Worm (Caenorhabditis elegans) whole organism, L3 larva: ENCODE data around the gene F53C11.5.

ENCODE experiments used
- ceh-28 ChIP-seq: fragments of 150-350 bp; optimal IDR thresholded peaks from 2 replicates; lab custom pipeline; 2014; ENCODE audit warnings: missing biosample characterization, missing genetic modification reagents, missing genetic modification characterization
- elt-1 ChIP-seq: fragments of 150-350 bp; optimal IDR thresholded peaks from 2 replicates; lab custom pipeline; 2014; ENCODE audit warnings: missing biosample characterization, missing genetic modification characterization
- lin-15B ChIP-seq: fragments of 150-350 bp; optimal IDR thresholded peaks from 2 replicates; lab custom pipeline; 2014; ENCODE audit warnings: missing biosample characterization, missing genetic modification characterization
- nhr-11 ChIP-seq: fragments of 150-350 bp; optimal IDR thresholded peaks from 2 replicates; lab custom pipeline; 2014; ENCODE audit warnings: missing biosample characterization, missing genetic modification characterization
- nhr-25 ChIP-seq: sonication (generic microtip); optimal IDR thresholded peaks from 2 replicates; lab custom pipeline; 2017; ENCODE audit warnings: missing biosample characterization, missing genetic modification characterization
- nhr-43 ChIP-seq: sonication (generic microtip); optimal IDR thresholded peaks from 2 replicates; lab custom pipeline; 2016; ENCODE audit warnings: mild to moderate bottlenecking, missing genetic modification characterization, missing compliant biosample characterization; ENCODE audit not compliant: poor library complexity, severe bottlenecking
- nhr-77 ChIP-seq: fragments of 150-350 bp; optimal IDR thresholded peaks from 2 replicates; lab custom pipeline; 2014; ENCODE audit warnings: missing biosample characterization, missing genetic modification characterization
- unc-62 ChIP-seq: fragments of 150-350 bp; sonication (generic microtip); optimal IDR thresholded peaks from 4 replicates; lab custom pipeline; 2014; ENCODE audit warnings: missing biosample characterization, missing genetic modification reagents, missing genetic modification characterization
- ztf-11 ChIP-seq: fragments of 150-350 bp; optimal IDR thresholded peaks from 2 replicates; lab custom pipeline; 2014; ENCODE audit warnings: missing biosample characterization, missing genetic modification characterization

- no peak for TF ChIP-seq ceh-28 (tag; lab: Kevin White, UChicago)
- TF ChIP-seq lin-15B (tag; lab: Kevin White, UChicago), result no peak
- no peak for TF ChIP-seq elt-1
- TF ChIP-seq nhr-25, result peak; percentile 69
- peak; percentile 66 for TF ChIP-seq nhr-43
- no peak for TF ChIP-seq ztf-11 (tag; lab: Kevin White, UChicago)
- TF ChIP-seq nhr-11 (tag; lab: Kevin White, UChicago), result no peak
- TF ChIP-seq unc-62 (GFP tag; lab: Kevin White, UChicago), result no peak
- no peak for TF ChIP-seq nhr-77 (tag; lab: Kevin White, UChicago)
Measured at ce11 chrV:13787948-13788681, 766 bp downstream of the F53C11.5 start.
